Fruit fly (Drosophila melanogaster) whole organism, pupa: ENCODE data around the gene mew.
A peak's percentile ranks its signal among the peaks of the same experiment; 100 is the strongest.

Experiments used
- CG14655 ChIP-seq: fragments of 200-800 bp; sonication (Bioruptor generic); optimal IDR thresholded peaks from 3 replicates; lab custom pipeline; 2017; ENCODE audit warnings: mild to moderate bottlenecking, missing biosample characterization, missing genetic modification reagents, missing genetic modification characterization
- CG17806 ChIP-seq: fragments of 200-800 bp; sonication (Bioruptor generic); optimal IDR thresholded peaks from 2 replicates; lab custom pipeline; 2018; ENCODE audit warnings: missing biosample characterization, mild to moderate bottlenecking, missing genetic modification characterization, moderate library complexity
- CG8159 ChIP-seq: fragments of 200-800 bp; sonication (Bioruptor generic); optimal IDR thresholded peaks from 3 replicates; lab custom pipeline; 2018; ENCODE audit warnings: missing biosample characterization, mild to moderate bottlenecking, missing genetic modification characterization, moderate library complexity
- CG8301 ChIP-seq: fragments of 200-800 bp; sonication (Bioruptor generic); optimal IDR thresholded peaks from 2 replicates; lab custom pipeline; 2018; ENCODE audit warnings: missing biosample characterization, mild to moderate bottlenecking, missing genetic modification characterization
- D1 ChIP-seq: fragments of 200-800 bp; sonication (Bioruptor generic); optimal IDR thresholded peaks from 2 replicates; lab custom pipeline; 2018; ENCODE audit warnings: missing biosample characterization, mild to moderate bottlenecking, missing genetic modification characterization, moderate library complexity
- Ets98B ChIP-seq: fragments of 200-800 bp; sonication (Bioruptor generic); IDR thresholded peaks from 2 replicates; pipeline ENCODE4 v1.3.6; 2022; ENCODE audit warnings: missing biosample characterization, missing genetic modification characterization
- rn ChIP-seq: fragments of 200-800 bp; sonication (Bioruptor generic); IDR thresholded peaks from 2 replicates; pipeline ENCODE4 v1.3.6; 2022; ENCODE audit warnings: missing biosample characterization, missing genetic modification characterization

dm6 chrX:13276713-13277112, 18.4 kb upstream of the mew start:
- TF ChIP-seq Ets98B (peak; percentile 18; the same call in 1 of the 2 replicates), CG8301 (tag; lab: Kevin White, UChicago) (peak; percentile 34), CG17806 (tag; lab: Kevin White, UChicago) (peak; percentile 51), rn (GFP tag; lab: Robert Waterston, UW) (no peak), CG8159 (tag; lab: Kevin White, UChicago) (peak; percentile 68), CG14655 (GFP tag; lab: Kevin White, UChicago) (peak; percentile 56), D1 (tag; lab: Kevin White, UChicago) (no peak)
